Fruit fly (Drosophila melanogaster) whole organism, embryonic: ENCODE measurements around the gene CG11898.

ENCODE experiments used
- Adf1 ChIP-seq: fragments of 200-800 bp; sonication (Bioruptor generic); IDR thresholded peaks from 2 replicates; pipeline ENCODE4 v1.3.6; 2022; ENCODE audit warnings: missing biosample characterization, missing genetic modification characterization
- Aef1 ChIP-seq: fragments of 200-800 bp; sonication (Bioruptor generic); IDR thresholded peaks from 3 replicates; pipeline ENCODE4 v1.3.6; 2022; ENCODE audit warnings: missing biosample characterization, missing genetic modification characterization
- Antp ChIP-seq: fragments of 200-800 bp; sonication (Bioruptor generic); optimal IDR thresholded peaks from 3 replicates; lab custom pipeline; 2016; ENCODE audit warnings: missing biosample characterization, missing genetic modification characterization
- B-H1 ChIP-seq: fragments of 200-800 bp; sonication (Bioruptor generic); IDR thresholded peaks from 3 replicates; pipeline ENCODE4 v1.3.6; 2022; ENCODE audit warnings: missing biosample characterization, missing genetic modification characterization
- Blimp-1 ChIP-seq: fragments of 200-800 bp; sonication (Bioruptor generic); optimal IDR thresholded peaks from 3 replicates; lab custom pipeline; 2018; ENCODE audit warnings: missing biosample characterization, missing genetic modification characterization, mild to moderate bottlenecking, moderate library complexity, missing genetic modification reagents
- CG10274 ChIP-seq: fragments of 200-800 bp; sonication (Bioruptor generic); optimal IDR thresholded peaks from 3 replicates; lab custom pipeline; 2017; ENCODE audit warnings: missing biosample characterization, mild to moderate bottlenecking, missing genetic modification characterization
- CG12104 ChIP-seq: fragments of 200-800 bp; sonication (Bioruptor generic); optimal IDR thresholded peaks from 3 replicates; lab custom pipeline; 2016; ENCODE audit warnings: missing biosample characterization, missing genetic modification characterization
- CG12155 ChIP-seq: fragments of 200-800 bp; sonication (Bioruptor generic); optimal IDR thresholded peaks from 3 replicates; lab custom pipeline; 2016; ENCODE audit warnings: missing biosample characterization, missing genetic modification characterization
- CG14710 ChIP-seq: fragments of 200-800 bp; sonication (Bioruptor generic); optimal IDR thresholded peaks from 3 replicates; lab custom pipeline; 2019; ENCODE audit warnings: missing biosample characterization, mild to moderate bottlenecking, missing genetic modification characterization, moderate library complexity
- CG15073 ChIP-seq: fragments of 200-800 bp; sonication (Bioruptor generic); optimal IDR thresholded peaks from 2 replicates; lab custom pipeline; 2016; ENCODE audit warnings: missing biosample characterization, missing genetic modification characterization
- CG15601 ChIP-seq: fragments of 200-800 bp; sonication (Bioruptor generic); optimal IDR thresholded peaks from 3 replicates; lab custom pipeline; 2019; ENCODE audit warnings: missing biosample characterization, mild to moderate bottlenecking, missing genetic modification characterization, moderate library complexity
- CG1603 ChIP-seq: fragments of 200-800 bp; sonication (Bioruptor generic); optimal IDR thresholded peaks from 2 replicates; lab custom pipeline; 2019; ENCODE audit warnings: missing biosample characterization, mild to moderate bottlenecking, missing genetic modification characterization, moderate library complexity
- CG17359 ChIP-seq: fragments of 200-800 bp; sonication (Bioruptor generic); optimal IDR thresholded peaks from 3 replicates; lab custom pipeline; 2018; ENCODE audit warnings: missing biosample characterization, mild to moderate bottlenecking, missing genetic modification characterization, moderate library complexity
- CG17385 ChIP-seq: fragments of 200-800 bp; sonication (Bioruptor generic); optimal IDR thresholded peaks from 3 replicates; lab custom pipeline; 2018; ENCODE audit warnings: missing biosample characterization, mild to moderate bottlenecking, missing genetic modification characterization
- CG17829 ChIP-seq: fragments of 200-800 bp; optimal IDR thresholded peaks from 2 replicates; lab custom pipeline; 2019; ENCODE audit warnings: missing biosample characterization, mild to moderate bottlenecking, missing genetic modification characterization, moderate library complexity
- CG2120 ChIP-seq: fragments of 200-800 bp; sonication (Bioruptor generic); optimal IDR thresholded peaks from 3 replicates; lab custom pipeline; 2016; ENCODE audit warnings: missing biosample characterization, missing genetic modification characterization
- CG2712 ChIP-seq: fragments of 200-800 bp; optimal IDR thresholded peaks from 3 replicates; lab custom pipeline; 2019; ENCODE audit warnings: missing biosample characterization, mild to moderate bottlenecking, missing genetic modification characterization, moderate library complexity
- CG32767 ChIP-seq: fragments of 200-800 bp; sonication (Bioruptor generic); IDR thresholded peaks from 2 replicates; pipeline ENCODE4 v1.3.6; 2022; ENCODE audit warnings: missing biosample characterization, missing genetic modification characterization
- CG33557 ChIP-seq: fragments of 200-800 bp; sonication (Bioruptor generic); optimal IDR thresholded peaks from 2 replicates; lab custom pipeline; 2019; ENCODE audit warnings: missing biosample characterization, mild to moderate bottlenecking, missing genetic modification characterization, moderate library complexity
- CG4424 ChIP-seq: fragments of 200-800 bp; sonication (Bioruptor generic); optimal IDR thresholded peaks from 3 replicates; lab custom pipeline; 2016; ENCODE audit warnings: missing biosample characterization, missing genetic modification characterization
- CG6654 ChIP-seq: fragments of 200-800 bp; sonication (Bioruptor generic); optimal IDR thresholded peaks from 2 replicates; lab custom pipeline; 2017; ENCODE audit warnings: missing biosample characterization, mild to moderate bottlenecking, missing genetic modification characterization
- CG7839 ChIP-seq: fragments of 200-800 bp; sonication (Bioruptor generic); optimal IDR thresholded peaks from 3 replicates; lab custom pipeline; 2018; ENCODE audit warnings: missing biosample characterization, mild to moderate bottlenecking, missing genetic modification characterization, moderate library complexity
- CG8281 ChIP-seq: fragments of 200-800 bp; sonication (Bioruptor generic); optimal IDR thresholded peaks from 2 replicates; lab custom pipeline; 2018; ENCODE audit warnings: missing biosample characterization, mild to moderate bottlenecking, missing genetic modification characterization, moderate library complexity
- CG9727 ChIP-seq: fragments of 200-800 bp; sonication (Bioruptor generic); optimal IDR thresholded peaks from 3 replicates; lab custom pipeline; 2017; ENCODE audit warnings: missing biosample characterization, mild to moderate bottlenecking, missing genetic modification characterization
- D ChIP-seq, 2 experiments: fragments of 200-800 bp in 1 of 2; fragments of >200 bp in 1 of 2; sonication (Bioruptor generic) in 1 of 2; optimal IDR thresholded peaks; 2 replicates in 1 of 2; 3 replicates in 1 of 2; lab custom pipeline; 2017; ENCODE audit warnings: mild to moderate bottlenecking in 1 of 2, missing biosample characterization in 1 of 2, missing genetic modification characterization in 1 of 2, missing genetic modification reagents in 1 of 2
- Drgx ChIP-seq: fragments of 200-800 bp; sonication (Bioruptor generic); IDR thresholded peaks from 2 replicates; pipeline ENCODE4 v1.3.6; 2022; ENCODE audit warnings: missing biosample characterization, missing genetic modification characterization
- E2f2 ChIP-seq: fragments of 200-800 bp; sonication (Bioruptor generic); IDR thresholded peaks from 2 replicates; pipeline ENCODE4 v1.3.6; 2022; ENCODE audit warnings: missing biosample characterization, missing genetic modification characterization
- Gug ChIP-seq: fragments of 200-800 bp; sonication (Bioruptor generic); IDR thresholded peaks from 4 replicates; pipeline ENCODE4 v1.3.6; 2022; ENCODE audit warnings: missing biosample characterization, missing genetic modification characterization
- HLH3B ChIP-seq: fragments of 200-800 bp; sonication (Bioruptor generic); IDR thresholded peaks from 2 replicates; pipeline ENCODE4 v1.3.6; 2022; ENCODE audit warnings: missing biosample characterization, missing genetic modification characterization
- Hey ChIP-seq: fragments of 200-800 bp; sonication (Bioruptor generic); optimal IDR thresholded peaks from 3 replicates; lab custom pipeline; 2018; ENCODE audit warnings: missing biosample characterization, mild to moderate bottlenecking, missing genetic modification characterization
- HmgZ ChIP-seq: fragments of 200-800 bp; sonication (Bioruptor generic); optimal IDR thresholded peaks from 2 replicates; lab custom pipeline; 2018; ENCODE audit warnings: missing biosample characterization, mild to moderate bottlenecking, missing genetic modification characterization
- Optix ChIP-seq: fragments of 200-800 bp; sonication (Bioruptor generic); IDR thresholded peaks from 3 replicates; pipeline ENCODE4 v1.3.6; 2022; ENCODE audit warnings: missing biosample characterization, missing genetic modification characterization
- Pdp1 ChIP-seq, 2 experiments: fragments of 200-800 bp; sonication (Bioruptor generic); optimal IDR thresholded peaks; 3 replicates each; lab custom pipeline; 2016; ENCODE audit warnings: missing biosample characterization in 2 of 2, missing genetic modification characterization in 2 of 2, mild to moderate bottlenecking in 1 of 2, moderate library complexity in 1 of 2
- Sin3A ChIP-seq: fragments of >200 bp; optimal IDR thresholded peaks from 2 replicates; lab custom pipeline; 2018
- Ssrp ChIP-seq: fragments of 200-800 bp; sonication (Bioruptor generic); optimal IDR thresholded peaks from 2 replicates; lab custom pipeline; 2018; ENCODE audit warnings: missing biosample characterization, mild to moderate bottlenecking, missing genetic modification characterization, moderate library complexity
- Usf ChIP-seq: fragments of 200-800 bp; sonication (Bioruptor generic); optimal IDR thresholded peaks from 2 replicates; lab custom pipeline; 2017; ENCODE audit warnings: missing genotype, missing biosample characterization, missing genetic modification characterization
- Xrp1 ChIP-seq: fragments of 200-800 bp; sonication (Bioruptor generic); IDR thresholded peaks from 2 replicates; pipeline ENCODE4 v1.3.6; 2022; ENCODE audit warnings: missing biosample characterization, missing genetic modification characterization
- bcd ChIP-seq: fragments of 200-800 bp; sonication (Bioruptor generic); optimal IDR thresholded peaks from 2 replicates; lab custom pipeline; 2017; ENCODE audit warnings: missing biosample characterization, mild to moderate bottlenecking, missing genetic modification characterization
- ems ChIP-seq: fragments of 200-800 bp; sonication (Bioruptor generic); optimal IDR thresholded peaks from 3 replicates; lab custom pipeline; 2016; ENCODE audit warnings: missing biosample characterization, missing genetic modification characterization
- gcm2 ChIP-seq: fragments of 200-800 bp; sonication (Bioruptor generic); optimal IDR thresholded peaks from 2 replicates; lab custom pipeline; 2016; ENCODE audit warnings: missing biosample characterization, missing genetic modification characterization
- ind ChIP-seq: fragments of 200-800 bp; sonication (Bioruptor generic); optimal IDR thresholded peaks from 3 replicates; lab custom pipeline; 2016; ENCODE audit warnings: missing biosample characterization, missing genetic modification characterization
- jumu ChIP-seq: fragments of 200-800 bp; sonication (Bioruptor generic); optimal IDR thresholded peaks from 3 replicates; lab custom pipeline; 2016; ENCODE audit warnings: missing biosample characterization, missing genetic modification characterization
- kah ChIP-seq: fragments of 200-800 bp; sonication (Bioruptor generic); optimal IDR thresholded peaks from 2 replicates; lab custom pipeline; 2018; ENCODE audit warnings: missing biosample characterization, mild to moderate bottlenecking, missing genetic modification characterization
- nmo ChIP-seq: fragments of 200-800 bp; sonication (Bioruptor generic); optimal IDR thresholded peaks from 2 replicates; lab custom pipeline; 2018; ENCODE audit warnings: missing biosample characterization, mild to moderate bottlenecking, missing genetic modification characterization, moderate library complexity
- nom ChIP-seq: fragments of 200-800 bp; sonication (Bioruptor generic); optimal IDR thresholded peaks from 2 replicates; lab custom pipeline; 2017; ENCODE audit warnings: missing biosample characterization, missing genetic modification characterization, mild to moderate bottlenecking, moderate library complexity, missing genetic modification reagents
- salm ChIP-seq: fragments of 200-800 bp; sonication (Bioruptor generic); optimal IDR thresholded peaks from 2 replicates; lab custom pipeline; 2018; ENCODE audit warnings: missing biosample characterization, mild to moderate bottlenecking, missing genetic modification characterization
- so ChIP-seq: fragments of 200-800 bp; sonication (Bioruptor generic); IDR thresholded peaks from 3 replicates; pipeline ENCODE4 v1.3.6; 2022; ENCODE audit warnings: missing biosample characterization, missing genetic modification characterization
- sr ChIP-seq: fragments of 200-800 bp; sonication (Bioruptor generic); IDR thresholded peaks from 3 replicates; pipeline ENCODE4 v1.3.6; 2022; ENCODE audit warnings: missing biosample characterization, missing genetic modification characterization
- trem ChIP-seq: fragments of 200-800 bp; optimal IDR thresholded peaks from 3 replicates; lab custom pipeline; 2019; ENCODE audit warnings: missing biosample characterization, mild to moderate bottlenecking, missing genetic modification characterization, moderate library complexity
- wdn ChIP-seq: fragments of 200-800 bp; sonication (Bioruptor generic); IDR thresholded peaks from 2 replicates; pipeline ENCODE4 v1.3.6; 2022; ENCODE audit warnings: missing biosample characterization, missing genetic modification characterization

CG11898 gene

DNA sequence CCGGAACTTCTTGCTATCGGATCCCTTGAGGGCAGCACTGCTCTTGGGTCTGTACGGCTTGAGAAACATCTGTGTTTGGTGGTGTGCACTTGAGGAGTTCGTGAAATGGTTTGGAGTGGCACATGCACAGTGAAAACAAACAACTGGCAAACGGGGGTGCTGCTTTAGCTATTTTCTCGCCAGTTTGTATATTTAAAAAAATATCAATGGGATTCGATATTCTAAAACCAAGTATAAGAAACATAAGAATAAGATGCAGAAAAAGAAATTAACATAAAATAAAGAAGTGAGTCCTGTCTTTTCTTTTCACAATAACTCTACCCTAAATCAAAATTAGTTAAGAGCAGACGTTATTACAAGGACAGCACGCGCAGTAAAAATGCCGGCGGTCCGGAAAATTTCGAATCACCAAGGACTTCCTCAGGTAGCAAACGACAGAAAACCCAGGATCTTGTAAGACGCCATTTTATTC, 13.8 kb upstream of the CG11898 start, which contains the start of gene eIF2D (continued):
- TF ChIP-seq wdn (GFP tag; lab: Robert Waterston, UW) (no peak), B-H1 (GFP tag; lab: Robert Waterston, UW) (peak; percentile 25; the same call in 1 of the 3 replicates), HLH3B (GFP tag; lab: Robert Waterston, UW) (peak; percentile 61; the same call in 1 of the 2 replicates), ems (GFP tag; lab: Kevin White, UChicago) (peak; percentile 27), gcm2 (GFP tag; lab: Kevin White, UChicago) (no peak), CG33557 (GFP tag; lab: Kevin White, UChicago) (peak; percentile 14), CG9727 (GFP tag; lab: Kevin White, UChicago) (peak; percentile 54), Antp (peak; percentile 17), Aef1 (GFP tag; lab: Robert Waterston, UW) (peak; percentile 34; the same call in 1 of the 3 replicates), CG10274 (no peak), Ssrp (tag; lab: Kevin White, UChicago) (peak; percentile 34), CG17829 (tag; lab: Kevin White, UChicago) (peak; percentile 81), Pdp1 (GFP tag; optimal IDR thresholded peaks at IDR 0.05; lab: Kevin White, UChicago) (peak; percentile 29 to 45), CG12155 (GFP tag; lab: Kevin White, UChicago) (peak; percentile 36), CG2120 (peak; percentile 64), Drgx (GFP tag; lab: Robert Waterston, UW) (peak; percentile 48), sr (no peak), Hey (no peak), Sin3A (lab: Kevin White, UChicago) (peak; percentile 17), Gug (GFP tag; lab: Robert Waterston, UW) (0 out of 4 replicates have a peak, but pooled peaks have one; percentile 8), Xrp1 (GFP tag; lab: Robert Waterston, UW) (peak; percentile 75), kah (GFP tag; lab: Kevin White, UChicago) (peak; percentile 30), CG4424 (GFP tag; lab: Kevin White, UChicago) (peak; percentile 66), CG6654 (GFP tag; lab: Kevin White, UChicago) (no peak), D (optimal IDR thresholded peaks at IDR 0.05; lab: Kevin White, UChicago) (no peak), D (GFP tag; optimal IDR thresholded peaks at IDR 0.05; lab: Kevin White, UChicago) (peak; percentile 46), CG8281 (no peak), Optix (GFP tag; lab: Robert Waterston, UW) (no peak), nom (GFP tag; lab: Kevin White, UChicago) (peak; percentile 20), CG32767 (GFP tag; lab: Robert Waterston, UW) (peak; percentile 17; the same call in 1 of the 2 replicates), CG2712 (tag; lab: Kevin White, UChicago) (peak; percentile 78), salm (tag; lab: Kevin White, UChicago) (no peak), HmgZ (tag; lab: Kevin White, UChicago) (peak; percentile 43), CG7839 (tag; lab: Kevin White, UChicago) (peak; percentile 67), CG12104 (GFP tag; lab: Kevin White, UChicago) (peak; percentile 65), CG15601 (tag; lab: Kevin White, UChicago) (peak; percentile 32), nmo (GFP tag; lab: Kevin White, UChicago) (peak; percentile 69), CG15073 (no peak), CG17385 (GFP tag; lab: Kevin White, UChicago) (peak; percentile 66), jumu (GFP tag; lab: Kevin White, UChicago) (peak; percentile 28), CG17359 (tag; lab: Kevin White, UChicago) (peak; percentile 63), Blimp-1 (GFP tag; lab: Kevin White, UChicago) (peak; percentile 46), bcd (GFP tag; lab: Kevin White, UChicago) (peak; percentile 33), Usf (GFP tag; lab: Kevin White, UChicago) (no peak), E2f2 (GFP tag; lab: Robert Waterston, UW) (peak; percentile 50; the same call in 1 of the 2 replicates), trem (tag; lab: Kevin White, UChicago) (peak; percentile 50), Adf1 (GFP tag; lab: Robert Waterston, UW) (no peak), so (peak; percentile 58; the same call in 1 of the 3 replicates), CG1603 (peak; percentile 47), ind (peak; percentile 57), CG14710 (tag; lab: Kevin White, UChicago) (peak; percentile 62)
